Worm (Caenorhabditis elegans) whole organism, L2 larva: ENCODE data around the gene C08F1.6.

ENCODE experiments used
- C34F6.9 ChIP-seq: fragments of 150-350 bp; optimal IDR thresholded peaks from 2 replicates; lab custom pipeline; 2014; ENCODE audit warnings: missing biosample characterization, missing genetic modification characterization
- F13H6.1 ChIP-seq: sonication (generic microtip); optimal IDR thresholded peaks from 2 replicates; lab custom pipeline; 2016; ENCODE audit warnings: missing genetic modification characterization, missing compliant biosample characterization
- R02D3.7 ChIP-seq: fragments of 150-350 bp; optimal IDR thresholded peaks from 2 replicates; lab custom pipeline; 2014; ENCODE audit warnings: missing biosample characterization, missing genetic modification characterization
- Y55F3AM.14 ChIP-seq: fragments of 200-800 bp; sonication (Bioruptor generic); optimal IDR thresholded peaks from 2 replicates; lab custom pipeline; 2018; ENCODE audit warnings: mild to moderate bottlenecking, missing genetic modification characterization, missing compliant biosample characterization
- alr-1 ChIP-seq: fragments of 150-350 bp; optimal IDR thresholded peaks from 2 replicates; lab custom pipeline; 2014; ENCODE audit warnings: missing biosample characterization, missing genetic modification characterization
- ceh-82 ChIP-seq: fragments of 150-350 bp; optimal IDR thresholded peaks from 2 replicates; lab custom pipeline; 2014; ENCODE audit warnings: missing biosample characterization, missing genetic modification characterization
- crh-2 ChIP-seq: sonication (generic microtip); optimal IDR thresholded peaks from 2 replicates; lab custom pipeline; 2017; ENCODE audit warnings: missing biosample characterization, missing genetic modification characterization
- dmd-4 ChIP-seq: sonication (generic microtip); optimal IDR thresholded peaks from 2 replicates; lab custom pipeline; 2017; ENCODE audit warnings: missing biosample characterization, missing genetic modification characterization
- fos-1 ChIP-seq: fragments of 150-350 bp; optimal IDR thresholded peaks from 2 replicates; lab custom pipeline; 2014; ENCODE audit warnings: missing biosample characterization, missing genetic modification characterization
- gmeb-1 ChIP-seq: fragments of 150-350 bp; optimal IDR thresholded peaks from 2 replicates; lab custom pipeline; 2014; ENCODE audit warnings: missing biosample characterization, missing genetic modification characterization
- lin-11 ChIP-seq: fragments of 150-350 bp; sonication (generic microtip); optimal IDR thresholded peaks from 2 replicates; lab custom pipeline; 2014; ENCODE audit warnings: missing biosample characterization, missing genetic modification characterization, inconsistent platforms, mixed read lengths
- lin-13 ChIP-seq: fragments of 150-350 bp; optimal IDR thresholded peaks from 2 replicates; lab custom pipeline; 2014; ENCODE audit warnings: missing biosample characterization, missing genetic modification reagents, missing genetic modification characterization
- lin-39 ChIP-seq: fragments of 150-350 bp; optimal IDR thresholded peaks from 2 replicates; lab custom pipeline; 2014; ENCODE audit warnings: missing biosample characterization, missing genetic modification reagents, missing genetic modification characterization
- lsy-2 ChIP-seq, 2 experiments: fragments of 150-350 bp in 1 of 2; sonication (generic microtip) in 1 of 2; optimal IDR thresholded peaks; 2 replicates each; lab custom pipeline; 2014 to 2017; ENCODE audit warnings: missing biosample characterization in 2 of 2, missing genetic modification characterization in 2 of 2
- mdl-1 ChIP-seq, 2 experiments: fragments of 150-350 bp in 1 of 2; sonication (generic microtip) in 1 of 2; optimal IDR thresholded peaks; 2 replicates each; lab custom pipeline; 2017; ENCODE audit warnings: missing biosample characterization in 2 of 2, missing genetic modification characterization in 2 of 2
- nhr-10 ChIP-seq: sonication (generic microtip); optimal IDR thresholded peaks from 2 replicates; lab custom pipeline; 2017; ENCODE audit warnings: missing biosample characterization, missing genetic modification characterization
- nhr-11 ChIP-seq: fragments of 150-350 bp; optimal IDR thresholded peaks from 2 replicates; lab custom pipeline; 2014; ENCODE audit warnings: missing biosample characterization, missing genetic modification characterization
- nhr-12 ChIP-seq: fragments of 150-350 bp; optimal IDR thresholded peaks from 2 replicates; lab custom pipeline; 2014; ENCODE audit warnings: missing biosample characterization, missing genetic modification characterization
- nhr-6 ChIP-seq: fragments of 150-350 bp; optimal IDR thresholded peaks from 2 replicates; lab custom pipeline; 2014; ENCODE audit warnings: missing biosample characterization, missing genetic modification characterization
- nhr-77 ChIP-seq: fragments of 150-350 bp; optimal IDR thresholded peaks from 2 replicates; lab custom pipeline; 2014; ENCODE audit warnings: missing biosample characterization, missing genetic modification characterization
- sem-4 ChIP-seq: fragments of 150-350 bp; optimal IDR thresholded peaks from 2 replicates; lab custom pipeline; 2014; ENCODE audit warnings: missing biosample characterization, missing genetic modification reagents, missing genetic modification characterization
- skn-1 ChIP-seq: sonication (generic microtip); optimal IDR thresholded peaks from 2 replicates; lab custom pipeline; 2017; ENCODE audit warnings: missing biosample characterization, missing genetic modification characterization
- sma-3 ChIP-seq: sonication (generic microtip); optimal IDR thresholded peaks from 2 replicates; lab custom pipeline; 2016; ENCODE audit warnings: missing genetic modification reagents, missing genetic modification characterization, missing compliant biosample characterization
- sma-9 ChIP-seq, 2 experiments: fragments of 150-350 bp in 1 of 2; sonication (generic microtip) in 1 of 2; optimal IDR thresholded peaks; 2 replicates each; lab custom pipeline; 2014 to 2016; ENCODE audit warnings: missing genetic modification characterization in 2 of 2, mild to moderate bottlenecking in 1 of 2, missing biosample characterization in 1 of 2, missing compliant biosample characterization in 1 of 2, missing genetic modification reagents in 1 of 2, moderate library complexity in 1 of 2
- unc-39 ChIP-seq: fragments of 150-350 bp; optimal IDR thresholded peaks from 2 replicates; lab custom pipeline; 2014; ENCODE audit warnings: missing biosample characterization, missing genetic modification characterization
- unc-55 ChIP-seq: fragments of 150-350 bp; sonication (generic microtip); optimal IDR thresholded peaks from 3 replicates; lab custom pipeline; 2014; ENCODE audit warnings: missing biosample characterization, missing genetic modification reagents, missing genetic modification characterization
- unc-62 ChIP-seq: fragments of 150-350 bp; optimal IDR thresholded peaks from 2 replicates; lab custom pipeline; 2014; ENCODE audit warnings: missing biosample characterization, missing genetic modification reagents, missing genetic modification characterization
- zag-1 ChIP-seq: fragments of 150-350 bp; optimal IDR thresholded peaks from 2 replicates; lab custom pipeline; 2014; ENCODE audit warnings: missing biosample characterization, missing genetic modification characterization
- ztf-1 ChIP-seq: fragments of 200-800 bp; sonication (Bioruptor generic); conservative IDR thresholded peaks from 2 replicates; pipeline ENCODE4 v1.3.6; 2022; ENCODE audit warnings: missing genetic modification characterization, missing compliant biosample characterization

Gene C08F1.6

DNA sequence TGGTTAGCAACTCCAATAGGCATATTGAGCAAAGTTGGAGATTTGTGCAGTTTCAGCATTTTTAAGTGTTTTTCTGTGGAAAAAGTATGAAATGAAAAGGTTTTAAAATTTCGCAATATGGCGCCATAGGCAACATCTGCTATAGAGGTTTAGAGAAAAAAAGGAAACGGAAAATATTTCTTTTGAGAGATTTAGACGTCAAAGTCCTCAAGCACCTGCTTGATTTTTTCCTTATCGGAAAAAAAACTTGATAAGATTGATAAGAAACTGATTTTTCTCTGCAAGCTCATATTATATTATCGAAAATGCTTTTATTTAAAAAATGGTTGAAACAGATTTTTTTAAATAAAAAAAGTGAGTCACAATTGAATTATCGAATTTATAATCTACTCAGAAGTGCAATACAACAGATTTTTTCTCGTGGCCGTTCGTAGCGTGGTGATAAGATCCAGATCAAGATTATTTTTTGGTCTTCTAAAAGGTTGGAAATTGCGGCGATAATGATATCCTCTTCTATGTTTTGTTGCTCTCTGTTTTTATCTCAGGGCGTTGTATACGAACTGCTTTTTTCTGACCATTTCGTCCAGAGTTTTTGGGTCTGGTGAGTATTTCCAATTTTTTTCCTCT, 32.1 kb upstream of the C08F1.6 start, which contains the start of gene fbxc-19 (continued):
- no peak for TF ChIP-seq nhr-11 (tag; lab: Kevin White, UChicago)
- no peak for TF ChIP-seq skn-1 (tag; lab: Kevin White, UChicago)
- TF ChIP-seq crh-2 (tag; lab: Kevin White, UChicago), result peak; percentile 75
- no peak for TF ChIP-seq nhr-77 (tag; lab: Kevin White, UChicago)
- TF ChIP-seq fos-1 (tag; lab: Kevin White, UChicago), result peak; percentile 97
- TF ChIP-seq F13H6.1 (tag; lab: Kevin White, UChicago), result peak; percentile 44

ce11 chrII:1818300-1818699, 30.3 kb upstream of the C08F1.6 start, which contains the start of gene fbxb-10:
Gene fbxb-10 (minus strand): TSS chrII:1818400.
- TF ChIP-seq gmeb-1 (tag; lab: Kevin White, UChicago) (no peak), unc-62 (no peak), lin-39 (tag; lab: Kevin White, UChicago) (no peak), R02D3.7 (tag; lab: Kevin White, UChicago) (no peak), skn-1 (tag; lab: Kevin White, UChicago) (no peak), alr-1 (tag; lab: Kevin White, UChicago) (no peak), dmd-4 (tag; lab: Kevin White, UChicago) (no peak), unc-39 (tag; lab: Kevin White, UChicago) (no peak), nhr-6 (tag; lab: Kevin White, UChicago) (no peak), nhr-11 (tag; lab: Kevin White, UChicago) (no peak), nhr-77 (tag; lab: Kevin White, UChicago) (no peak), nhr-10 (tag; lab: Kevin White, UChicago) (no peak), F13H6.1 (tag; lab: Kevin White, UChicago) (no peak), sma-3 (GFP tag; lab: Kevin White, UChicago) (no peak), unc-55 (GFP tag; lab: Kevin White, UChicago) (no peak), lin-13 (no peak), zag-1 (tag; lab: Kevin White, UChicago) (no peak), fos-1 (tag; lab: Kevin White, UChicago) (no peak)

DNA sequence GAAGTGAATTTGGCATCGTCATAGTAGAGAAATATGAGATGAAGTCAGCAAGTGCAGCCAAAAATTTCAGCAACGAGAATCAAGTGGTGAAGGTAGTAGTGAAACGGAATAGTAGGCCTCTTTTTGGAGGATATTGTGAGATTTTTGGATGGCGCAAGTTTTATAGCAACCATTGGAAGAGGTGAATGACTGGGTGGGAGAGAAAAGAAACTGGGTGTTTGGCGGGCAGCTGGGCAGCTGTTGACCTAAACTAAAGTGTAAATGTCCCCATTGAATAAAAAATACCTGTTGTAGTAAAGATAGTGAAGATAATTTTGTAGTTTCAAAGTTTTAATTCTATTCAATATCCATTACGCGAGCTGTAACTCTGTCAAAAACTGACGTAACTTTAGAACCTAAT, 28.1 kb upstream of the C08F1.6 start:
- TF ChIP-seq dmd-4 (tag; lab: Kevin White, UChicago) (no peak), lin-11 (tag; lab: Kevin White, UChicago) (no peak), lin-39 (tag; lab: Kevin White, UChicago) (no peak), ceh-82 (tag; lab: Kevin White, UChicago) (no peak)

DNA sequence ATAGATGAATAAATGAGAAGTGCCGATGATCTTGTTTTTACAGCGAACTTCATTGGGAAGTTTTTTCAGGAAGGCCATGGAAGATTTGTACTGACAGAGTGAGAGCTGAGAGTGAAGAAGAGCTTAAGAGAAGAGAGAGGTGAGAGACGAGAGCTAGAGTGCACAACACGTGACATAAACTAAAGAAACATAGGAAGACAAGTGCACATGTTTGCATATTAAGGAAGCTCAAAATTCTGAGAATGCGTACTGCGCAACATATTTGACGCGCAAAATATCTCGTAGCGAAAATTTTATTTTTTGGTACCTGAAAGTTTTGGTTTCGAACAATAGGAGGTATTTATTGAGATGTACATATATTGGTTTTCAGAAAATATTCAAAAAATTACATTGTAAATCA, 20.2 kb upstream of the C08F1.6 start, which contains the start of gene C08F1.8:
TSS of gene C08F1.8 (minus strand) at position 101 of the 400 bp plus-strand sequence.
- TF ChIP-seq ztf-1 (GFP tag; lab: Robert Waterston, UW), result no peak
- no peak for TF ChIP-seq lin-13
- no peak for TF ChIP-seq C34F6.9 (tag; lab: Kevin White, UChicago)
- no peak for TF ChIP-seq mdl-1 (tag; optimal IDR thresholded peaks at IDR 0.05; lab: Kevin White, UChicago)
- no peak for TF ChIP-seq sem-4
- TF ChIP-seq nhr-6 (tag; lab: Kevin White, UChicago), result no peak
- peak; percentile 8 for TF ChIP-seq unc-55 (GFP tag; lab: Kevin White, UChicago)
- TF ChIP-seq Y55F3AM.14 (GFP tag; lab: Kevin White, UChicago), result no peak
- TF ChIP-seq nhr-10 (tag; lab: Kevin White, UChicago), result no peak

ce11 chrII:1806358-1806757, 18.4 kb upstream of the C08F1.6 start, which contains the start of gene C08F1.12:
Gene C08F1.12 (minus strand): TSS chrII:1806458.
- no peak for TF ChIP-seq unc-39 (tag; lab: Kevin White, UChicago)
- TF ChIP-seq sma-9 (GFP tag; optimal IDR thresholded peaks at IDR 0.05; lab: Kevin White, UChicago), result no peak
- TF ChIP-seq sma-9 (tag; optimal IDR thresholded peaks at IDR 0.05; lab: Kevin White, UChicago), result no peak

ce11 chrII:1787208-1787607, 779 bp downstream of the C08F1.6 start:
- TF ChIP-seq skn-1 (tag; lab: Kevin White, UChicago) (no peak), nhr-11 (tag; lab: Kevin White, UChicago) (no peak), Y55F3AM.14 (GFP tag; lab: Kevin White, UChicago) (no peak), sem-4 (no peak), unc-39 (tag; lab: Kevin White, UChicago) (no peak), sma-3 (GFP tag; lab: Kevin White, UChicago) (no peak), nhr-10 (tag; lab: Kevin White, UChicago) (no peak), nhr-12 (tag; lab: Kevin White, UChicago) (no peak), lsy-2 (tag; optimal IDR thresholded peaks at IDR 0.05; lab: Kevin White, UChicago) (no peak)
